Fruit fly (Drosophila melanogaster) whole organism, embryonic: ENCODE data around the gene HHEX.
A peak's percentile ranks its signal among the peaks of the same experiment; 100 is the strongest.

ENCODE experiments used
- CG10274 ChIP-seq: fragments of 200-800 bp; sonication (Bioruptor generic); optimal IDR thresholded peaks from 3 replicates; lab custom pipeline; 2017; ENCODE audit warnings: missing biosample characterization, mild to moderate bottlenecking, missing genetic modification characterization
- CG11093 ChIP-seq: fragments of 200-800 bp; sonication (Bioruptor generic); IDR thresholded peaks from 3 replicates; pipeline ENCODE4 v1.3.6; 2022; ENCODE audit warnings: missing biosample characterization, missing genetic modification characterization
- CG12104 ChIP-seq: fragments of 200-800 bp; sonication (Bioruptor generic); optimal IDR thresholded peaks from 3 replicates; lab custom pipeline; 2016; ENCODE audit warnings: missing biosample characterization, missing genetic modification characterization
- CG12659 ChIP-seq: fragments of 200-800 bp; sonication (Bioruptor generic); optimal IDR thresholded peaks from 3 replicates; lab custom pipeline; 2017; ENCODE audit warnings: mild to moderate bottlenecking, missing biosample characterization, missing genetic modification reagents, missing genetic modification characterization
- CG12769 ChIP-seq: fragments of 200-800 bp; sonication (Bioruptor generic); optimal IDR thresholded peaks from 2 replicates; lab custom pipeline; 2019; ENCODE audit warnings: missing biosample characterization, mild to moderate bottlenecking, missing genetic modification characterization, moderate library complexity
- CG16779 ChIP-seq: fragments of 200-800 bp; sonication (Bioruptor generic); IDR thresholded peaks from 2 replicates; pipeline ENCODE4 v1.3.6; 2022; ENCODE audit warnings: missing biosample characterization, missing genetic modification characterization
- CG17385 ChIP-seq: fragments of 200-800 bp; sonication (Bioruptor generic); optimal IDR thresholded peaks from 3 replicates; lab custom pipeline; 2018; ENCODE audit warnings: missing biosample characterization, mild to moderate bottlenecking, missing genetic modification characterization
- CG17568 ChIP-seq: fragments of 200-800 bp; sonication (Bioruptor generic); optimal IDR thresholded peaks from 2 replicates; lab custom pipeline; 2018; ENCODE audit warnings: missing biosample characterization, mild to moderate bottlenecking, missing genetic modification characterization, moderate library complexity
- CG2199 ChIP-seq: fragments of 200-800 bp; sonication (Bioruptor generic); IDR thresholded peaks from 3 replicates; pipeline ENCODE4 v1.3.6; 2022; ENCODE audit warnings: missing biosample characterization, missing genetic modification characterization
- CG2889 ChIP-seq: fragments of 200-800 bp; sonication (Bioruptor generic); IDR thresholded peaks from 3 replicates; pipeline ENCODE4 v1.3.6; 2022; ENCODE audit warnings: missing biosample characterization, missing genetic modification characterization
- CG30020 ChIP-seq: fragments of 200-800 bp; optimal IDR thresholded peaks from 2 replicates; lab custom pipeline; 2019; ENCODE audit warnings: missing biosample characterization, mild to moderate bottlenecking, missing genetic modification characterization, moderate library complexity
- CG32772 ChIP-seq: fragments of 200-800 bp; sonication (Bioruptor generic); IDR thresholded peaks from 2 replicates; pipeline ENCODE4 v1.3.6; 2022; ENCODE audit warnings: missing biosample characterization, missing genetic modification characterization
- CG3407 ChIP-seq: fragments of 200-800 bp; sonication (Bioruptor generic); optimal IDR thresholded peaks from 2 replicates; lab custom pipeline; 2018; ENCODE audit warnings: missing biosample characterization, mild to moderate bottlenecking, missing genetic modification characterization
- CG3726 ChIP-seq: fragments of 200-800 bp; sonication (Bioruptor generic); IDR thresholded peaks from 3 replicates; pipeline ENCODE4, ENCODE4 v1.3.6; 2022; ENCODE audit warnings: missing biosample characterization, missing genetic modification characterization
- CG4730 ChIP-seq: fragments of 200-800 bp; sonication (Bioruptor generic); IDR thresholded peaks from 2 replicates; pipeline ENCODE4 v1.3.6; 2022; ENCODE audit warnings: missing biosample characterization, missing genetic modification characterization
- CG4820 ChIP-seq: fragments of 200-800 bp; sonication (Bioruptor generic); optimal IDR thresholded peaks from 3 replicates; lab custom pipeline; 2016; ENCODE audit warnings: missing biosample characterization, missing genetic modification characterization
- CG7745 ChIP-seq: fragments of 200-800 bp; sonication (Bioruptor generic); optimal IDR thresholded peaks from 2 replicates; lab custom pipeline; 2018; ENCODE audit warnings: missing biosample characterization, mild to moderate bottlenecking, missing genetic modification characterization, moderate library complexity
- Ets65A ChIP-seq: fragments of 200-800 bp; sonication (Bioruptor generic); peaks from one replicate; lab custom pipeline; 2016; ENCODE audit warnings: missing biosample characterization, missing genetic modification characterization
- HHEX ChIP-seq: fragments of 200-800 bp; sonication (Bioruptor generic); optimal IDR thresholded peaks from 3 replicates; lab custom pipeline; 2017; ENCODE audit warnings: missing biosample characterization, mild to moderate bottlenecking, missing genetic modification characterization, missing genetic modification reagents
- HmgD ChIP-seq: fragments of 200-800 bp; sonication (Bioruptor generic); optimal IDR thresholded peaks from 3 replicates; lab custom pipeline; 2016; ENCODE audit warnings: missing biosample characterization, missing genetic modification characterization
- Kr ChIP-seq: fragments of 200-800 bp; sonication (Bioruptor generic); optimal IDR thresholded peaks from 2 replicates; lab custom pipeline; 2017; ENCODE audit warnings: missing biosample characterization, mild to moderate bottlenecking, missing genetic modification characterization
- Lim3 ChIP-seq: fragments of 200-800 bp; sonication (Bioruptor generic); IDR thresholded peaks from 2 replicates; pipeline ENCODE4 v1.3.6; 2022; ENCODE audit warnings: missing biosample characterization, missing genetic modification characterization
- MTF-1 ChIP-seq: fragments of 200-800 bp; sonication (Bioruptor generic); optimal IDR thresholded peaks from 2 replicates; lab custom pipeline; 2018; ENCODE audit warnings: missing biosample characterization, mild to moderate bottlenecking, missing genetic modification characterization, borderline replicate concordance
- Med ChIP-seq: fragments of 200-800 bp; sonication (Bioruptor generic); peaks from one replicate; lab custom pipeline; 2016; ENCODE audit warnings: missing biosample characterization, missing genetic modification characterization, mild to moderate bottlenecking, inconsistent platforms, moderate library complexity
- NK7.1 ChIP-seq: fragments of 200-800 bp; sonication (Bioruptor generic); optimal IDR thresholded peaks from 3 replicates; lab custom pipeline; 2016; ENCODE audit warnings: missing biosample characterization, missing genetic modification characterization
- Sry-δ ChIP-seq: fragments of 200-800 bp; sonication (Bioruptor generic); optimal IDR thresholded peaks from 2 replicates; lab custom pipeline; 2016; ENCODE audit warnings: missing biosample characterization, missing genetic modification characterization
- YL-1 ChIP-seq: fragments of 200-800 bp; sonication (Bioruptor generic); optimal IDR thresholded peaks from 3 replicates; lab custom pipeline; 2017; ENCODE audit warnings: missing biosample characterization, mild to moderate bottlenecking, missing genetic modification characterization
- ash1 ChIP-seq: fragments of 200-800 bp; sonication (Bioruptor generic); optimal IDR thresholded peaks from 2 replicates; lab custom pipeline; 2018; ENCODE audit warnings: missing biosample characterization, mild to moderate bottlenecking, missing genetic modification characterization
- az2 ChIP-seq: fragments of 200-800 bp; sonication (Bioruptor generic); optimal IDR thresholded peaks from 3 replicates; lab custom pipeline; 2016; ENCODE audit warnings: missing biosample characterization, missing genetic modification characterization
- cg ChIP-seq: fragments of 200-800 bp; sonication (Bioruptor generic); optimal IDR thresholded peaks from 3 replicates; lab custom pipeline; 2019; ENCODE audit warnings: missing biosample characterization, mild to moderate bottlenecking, missing genetic modification characterization, moderate library complexity
- chif ChIP-seq, 2 experiments: fragments of 200-800 bp; sonication (Bioruptor generic); optimal IDR thresholded peaks; 3 replicates each; lab custom pipeline; 2016; ENCODE audit warnings: missing biosample characterization in 2 of 2, missing genetic modification characterization in 2 of 2
- crol ChIP-seq: fragments of 200-800 bp; sonication (Bioruptor generic); IDR thresholded peaks from 2 replicates; pipeline ENCODE4 v1.3.6; 2022; ENCODE audit warnings: missing biosample characterization, missing genetic modification characterization
- danr ChIP-seq: fragments of 200-800 bp; sonication (Bioruptor generic); IDR thresholded peaks from 2 replicates; pipeline ENCODE4 v1.3.6; 2022; ENCODE audit warnings: missing biosample characterization, missing genetic modification characterization
- dati ChIP-seq: fragments of 200-800 bp; sonication (Bioruptor generic); IDR thresholded peaks from 2 replicates; pipeline ENCODE4 v1.3.6; 2022; ENCODE audit warnings: missing biosample characterization, missing genetic modification characterization
- fd102C ChIP-seq: fragments of 200-800 bp; sonication (Bioruptor generic); optimal IDR thresholded peaks from 2 replicates; lab custom pipeline; 2018; ENCODE audit warnings: missing biosample characterization, mild to moderate bottlenecking, missing genetic modification characterization, moderate library complexity
- gro ChIP-seq: fragments of 200-800 bp; sonication (Bioruptor generic); optimal IDR thresholded peaks from 2 replicates; lab custom pipeline; 2016; ENCODE audit warnings: missing biosample characterization, missing genetic modification characterization
- hbn ChIP-seq: fragments of 200-800 bp; sonication (Bioruptor generic); IDR thresholded peaks from 2 replicates; pipeline ENCODE4 v1.3.6; 2022; ENCODE audit warnings: missing biosample characterization, missing genetic modification characterization; ENCODE audit not compliant: partially characterized antibody
- ind ChIP-seq: fragments of 200-800 bp; sonication (Bioruptor generic); optimal IDR thresholded peaks from 3 replicates; lab custom pipeline; 2016; ENCODE audit warnings: missing biosample characterization, missing genetic modification characterization
- jing ChIP-seq: fragments of 200-800 bp; sonication (Bioruptor generic); optimal IDR thresholded peaks from 2 replicates; lab custom pipeline; 2018; ENCODE audit warnings: missing biosample characterization, mild to moderate bottlenecking, missing genetic modification characterization
- kah ChIP-seq: fragments of 200-800 bp; sonication (Bioruptor generic); optimal IDR thresholded peaks from 2 replicates; lab custom pipeline; 2018; ENCODE audit warnings: missing biosample characterization, mild to moderate bottlenecking, missing genetic modification characterization
- klu ChIP-seq: fragments of 200-800 bp; sonication (Bioruptor generic); IDR thresholded peaks from 2 replicates; pipeline ENCODE4 v1.3.6; 2022; ENCODE audit warnings: missing biosample characterization, missing genetic modification characterization
- knrl ChIP-seq: fragments of 200-800 bp; sonication (Bioruptor generic); IDR thresholded peaks from 3 replicates; pipeline ENCODE4 v1.3.6; 2022; ENCODE audit warnings: missing biosample characterization, missing genetic modification characterization; ENCODE audit not compliant: partially characterized antibody
- mld ChIP-seq: fragments of 200-800 bp; sonication (Bioruptor generic); IDR thresholded peaks from 3 replicates; pipeline ENCODE4 v1.3.6; 2022; ENCODE audit warnings: missing biosample characterization, missing genetic modification characterization; ENCODE audit not compliant: partially characterized antibody
- pb ChIP-seq: fragments of 200-800 bp; sonication (Bioruptor generic); optimal IDR thresholded peaks from 3 replicates; lab custom pipeline; 2016; ENCODE audit warnings: missing biosample characterization, missing genetic modification characterization
- pfk ChIP-seq: fragments of 200-800 bp; sonication (Bioruptor generic); optimal IDR thresholded peaks from 2 replicates; lab custom pipeline; 2018; ENCODE audit warnings: missing biosample characterization, mild to moderate bottlenecking, missing genetic modification characterization, moderate library complexity
- pho ChIP-seq: fragments of 200-800 bp; sonication (Bioruptor generic); optimal IDR thresholded peaks from 2 replicates; lab custom pipeline; 2016; ENCODE audit warnings: missing biosample characterization, missing genetic modification characterization
- prd ChIP-seq, 3 experiments: fragments of >200 bp in 2 of 3; fragments of 200-800 bp in 1 of 3; sonication (Bioruptor generic) in 1 of 3; optimal IDR thresholded peaks in 2 of 3; IDR thresholded peaks in 1 of 3; 2 replicates in 2 of 3; 3 replicates in 1 of 3; pipeline versions ENCODE4 v1.3.6 to Lab custom; 2017 to 2022; ENCODE audit warnings: missing biosample characterization in 1 of 3, missing genetic modification characterization in 1 of 3
- pzg ChIP-seq: fragments of 200-800 bp; sonication (Bioruptor generic); optimal IDR thresholded peaks from 3 replicates; lab custom pipeline; 2018; ENCODE audit warnings: missing biosample characterization, mild to moderate bottlenecking, missing genetic modification characterization, moderate library complexity
- repo ChIP-seq: fragments of 200-800 bp; sonication (Bioruptor generic); optimal IDR thresholded peaks from 2 replicates; lab custom pipeline; 2016; ENCODE audit warnings: missing biosample characterization, missing genetic modification characterization
- salm ChIP-seq: fragments of 200-800 bp; sonication (Bioruptor generic); optimal IDR thresholded peaks from 2 replicates; lab custom pipeline; 2018; ENCODE audit warnings: missing biosample characterization, mild to moderate bottlenecking, missing genetic modification characterization
- yki ChIP-seq: fragments of >200 bp; optimal IDR thresholded peaks from 3 replicates; lab custom pipeline; 2018

HHEX gene

DNA sequence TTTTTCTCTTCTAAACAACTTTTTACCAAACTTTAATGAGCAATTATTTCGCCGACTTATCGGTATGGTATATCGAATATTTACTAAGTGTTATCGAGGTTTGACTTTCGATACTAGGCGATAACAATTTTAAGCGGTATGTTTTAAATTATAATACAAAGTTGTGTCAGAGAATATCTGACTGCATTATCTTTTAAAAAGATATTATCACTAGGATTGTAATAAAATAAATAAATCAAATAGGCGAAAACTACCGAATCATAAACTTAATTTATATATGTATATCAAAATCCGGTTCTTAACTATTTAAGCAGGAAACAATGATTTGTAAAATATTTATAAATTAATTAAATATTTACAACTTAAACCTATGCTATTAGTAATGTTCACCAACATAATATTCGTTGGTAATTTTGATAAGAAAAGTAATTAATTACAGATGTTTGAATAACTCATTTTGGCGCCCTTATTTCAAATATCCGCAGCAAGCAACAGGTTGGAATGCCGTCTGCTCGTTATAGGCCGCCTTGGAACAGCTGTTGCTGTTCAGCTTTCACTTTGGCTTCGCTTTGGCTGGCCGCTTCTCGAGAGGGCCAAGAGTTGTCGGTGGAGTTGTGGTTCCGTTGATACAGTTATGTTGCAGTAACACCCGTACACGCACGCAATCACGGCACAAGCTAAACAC is 27.3 kb upstream of the HHEX start, which contains the start of the genes Sec15 and rtet (continued):
- TF ChIP-seq HmgD (GFP tag; lab: Kevin White, UChicago) (no peak), cg (no peak), CG4730 (GFP tag; lab: Robert Waterston, UW) (no peak), klu (GFP tag; lab: Robert Waterston, UW) (no peak), HHEX (GFP tag; lab: Kevin White, UChicago) (peak; percentile 37), Med (GFP tag; lab: Kevin White, UChicago) (peak; percentile 84), jing (GFP tag; lab: Kevin White, UChicago) (no peak), CG17385 (GFP tag; lab: Kevin White, UChicago) (peak; percentile 46), ind (GFP tag; lab: Kevin White, UChicago) (peak; percentile 57), pho (GFP tag; lab: Kevin White, UChicago) (peak; percentile 42), CG2199 (GFP tag; lab: Robert Waterston, UW) (no peak), CG30020 (peak; percentile 15), CG2889 (GFP tag; lab: Robert Waterston, UW) (peak; percentile 42; the same call in 1 of the 3 replicates), knrl (peak; percentile 73; the same call in 2 of the 3 replicates), CG12659 (peak; percentile 70), CG16779 (GFP tag; lab: Robert Waterston, UW) (0 out of 2 replicates have a peak, but pooled peaks have one; percentile 26), Sry-δ (GFP tag; lab: Kevin White, UChicago) (peak; percentile 22), az2 (GFP tag; lab: Kevin White, UChicago) (peak; percentile 33), MTF-1 (GFP tag; lab: Kevin White, UChicago) (no peak), repo (no peak), CG12769 (tag; lab: Kevin White, UChicago) (no peak), CG3726 (no peak), Kr (GFP tag; lab: Kevin White, UChicago) (no peak), dati (no peak), yki (lab: Kevin White, UChicago) (no peak), salm (tag; lab: Kevin White, UChicago) (no peak), CG11093 (GFP tag; lab: Robert Waterston, UW) (no peak), CG17568 (GFP tag; lab: Kevin White, UChicago) (no peak), danr (GFP tag; lab: Robert Waterston, UW) (no peak), gro (GFP tag; lab: Kevin White, UChicago) (no peak), CG32772 (GFP tag; lab: Robert Waterston, UW) (no peak; the same call in 1 of the 2 replicates), Lim3 (GFP tag; lab: Robert Waterston, UW) (no peak), crol (GFP tag; lab: Robert Waterston, UW) (no peak), chif (GFP tag; optimal IDR thresholded peaks at IDR 0.05; lab: Kevin White, UChicago) (peak; percentile 3 to 39), CG7745 (tag; lab: Kevin White, UChicago) (no peak), pzg (GFP tag; lab: Kevin White, UChicago) (peak; percentile 38), prd (optimal IDR thresholded peaks at IDR 0.05; lab: Kevin White, UChicago) (no peak), prd (GFP tag; IDR thresholded peaks at IDR 0.05; lab: Robert Waterston, UW) (peak; percentile 47; the same call in 2 of the 3 replicates), pfk (GFP tag; lab: Kevin White, UChicago) (no peak), CG12104 (peak; percentile 21)
- TF ChIP-seq, all 482 proteins: peak for 255

DNA sequence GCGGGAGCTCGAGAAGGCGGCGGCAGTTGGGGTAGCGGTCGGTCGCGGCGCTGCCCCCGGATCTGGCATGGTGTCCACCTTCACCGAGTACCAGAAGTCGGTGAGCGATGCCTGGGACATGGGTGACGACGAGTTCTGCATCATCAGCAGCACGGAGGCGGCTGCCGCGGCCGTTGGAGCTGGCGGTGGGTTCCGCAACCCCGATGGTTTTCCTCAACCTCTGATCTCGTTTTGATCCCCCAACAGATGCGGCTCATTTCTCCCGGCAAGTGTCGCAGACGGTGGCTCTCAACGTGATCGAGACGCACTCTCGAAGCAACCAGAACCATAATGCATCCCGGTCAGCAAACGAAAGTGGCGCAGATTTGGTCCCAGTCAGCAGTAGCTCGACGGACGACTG is 21.8 kb upstream of the HHEX start:
- TF ChIP-seq CG3407, result no peak
- no peak for TF ChIP-seq pb (GFP tag; lab: Kevin White, UChicago)
- TF ChIP-seq CG4820 (GFP tag; lab: Kevin White, UChicago), result no peak
- 0 out of 3 replicates have a peak, but pooled peaks have one; percentile 47 for TF ChIP-seq mld (GFP tag; lab: Robert Waterston, UW)
- no peak for TF ChIP-seq YL-1 (GFP tag; lab: Kevin White, UChicago)
- TF ChIP-seq CG10274, result no peak
- no peak for TF ChIP-seq CG12104
- no peak for TF ChIP-seq fd102C (GFP tag; lab: Kevin White, UChicago)
- TF ChIP-seq NK7.1 (GFP tag; lab: Kevin White, UChicago), result no peak
- no peak for TF ChIP-seq hbn (GFP tag; lab: Robert Waterston, UW)
- peak; percentile 93 for TF ChIP-seq Ets65A (GFP tag; lab: Kevin White, UChicago)
- no peak for TF ChIP-seq ash1 (GFP tag; lab: Kevin White, UChicago)
- no peak for TF ChIP-seq kah (GFP tag; lab: Kevin White, UChicago)
